Fruit fly (Drosophila melanogaster) whole organism, pupa: ENCODE results near the gene spel1.

Source experiments
- CG12605 ChIP-seq: fragments of 200-800 bp; sonication (Bioruptor generic); IDR thresholded peaks from 2 replicates; pipeline ENCODE4 v1.3.6; 2022; ENCODE audit warnings: missing biosample characterization, missing genetic modification characterization
- CG13204 ChIP-seq: fragments of 200-800 bp; sonication (Bioruptor generic); optimal IDR thresholded peaks from 2 replicates; lab custom pipeline; 2018; ENCODE audit warnings: missing biosample characterization, mild to moderate bottlenecking, missing genetic modification characterization, moderate library complexity
- CG15710 ChIP-seq: fragments of 200-800 bp; sonication (Bioruptor generic); optimal IDR thresholded peaks from 2 replicates; lab custom pipeline; 2018; ENCODE audit warnings: missing biosample characterization, mild to moderate bottlenecking, missing genetic modification characterization, moderate library complexity
- CG34367 ChIP-seq: fragments of 200-800 bp; sonication (Bioruptor generic); optimal IDR thresholded peaks from 2 replicates; lab custom pipeline; 2018; ENCODE audit warnings: missing biosample characterization, mild to moderate bottlenecking, missing genetic modification characterization
- CG4496 ChIP-seq: fragments of 200-800 bp; sonication (Bioruptor generic); IDR thresholded peaks from 3 replicates; pipeline ENCODE4 v1.3.6; 2022; ENCODE audit warnings: missing biosample characterization, missing genetic modification characterization
- CG8159 ChIP-seq: fragments of 200-800 bp; sonication (Bioruptor generic); optimal IDR thresholded peaks from 3 replicates; lab custom pipeline; 2018; ENCODE audit warnings: missing biosample characterization, mild to moderate bottlenecking, missing genetic modification characterization, moderate library complexity
- CG8301 ChIP-seq: fragments of 200-800 bp; sonication (Bioruptor generic); optimal IDR thresholded peaks from 2 replicates; lab custom pipeline; 2018; ENCODE audit warnings: missing biosample characterization, mild to moderate bottlenecking, missing genetic modification characterization
- D1 ChIP-seq: fragments of 200-800 bp; sonication (Bioruptor generic); optimal IDR thresholded peaks from 2 replicates; lab custom pipeline; 2018; ENCODE audit warnings: missing biosample characterization, mild to moderate bottlenecking, missing genetic modification characterization, moderate library complexity
- Ets98B ChIP-seq: fragments of 200-800 bp; sonication (Bioruptor generic); IDR thresholded peaks from 2 replicates; pipeline ENCODE4 v1.3.6; 2022; ENCODE audit warnings: missing biosample characterization, missing genetic modification characterization
- rn ChIP-seq: fragments of 200-800 bp; sonication (Bioruptor generic); IDR thresholded peaks from 2 replicates; pipeline ENCODE4 v1.3.6; 2022; ENCODE audit warnings: missing biosample characterization, missing genetic modification characterization

DNA sequence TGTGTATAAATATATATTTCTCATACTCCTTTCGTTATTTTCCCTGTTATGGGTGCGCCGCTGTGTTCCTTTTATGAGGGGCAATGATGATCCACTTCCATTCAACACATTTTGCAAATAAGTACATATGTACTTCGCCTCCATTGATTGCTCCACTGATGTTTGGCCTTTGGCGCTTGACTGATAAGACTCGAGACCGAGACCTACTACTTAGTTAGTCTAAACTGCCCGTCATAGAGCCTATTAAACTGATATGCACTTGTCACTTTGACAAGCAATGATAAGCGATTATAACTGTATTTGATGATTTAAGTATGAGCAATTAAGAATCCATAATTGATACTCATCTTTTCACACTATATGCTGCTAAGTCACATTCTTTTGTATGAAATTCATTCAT lies 5.6 kb upstream of the spel1 start:
- TF ChIP-seq CG15710 (tag; lab: Kevin White, UChicago) (no peak), CG13204 (GFP tag; lab: Kevin White, UChicago) (no peak), CG12605 (GFP tag; lab: Robert Waterston, UW) (no peak), Ets98B (GFP tag; lab: Robert Waterston, UW) (no peak; the same call in 1 of the 2 replicates), rn (GFP tag; lab: Robert Waterston, UW) (no peak), CG34367 (no peak), CG4496 (GFP tag; lab: Robert Waterston, UW) (no peak), D1 (no peak), CG8159 (tag; lab: Kevin White, UChicago) (no peak), CG8301 (tag; lab: Kevin White, UChicago) (no peak)
